Fruit fly (Drosophila melanogaster) whole organism, embryonic: ENCODE data around the gene CG31191.

Experiments used
- CG10543 ChIP-seq: fragments of 200-800 bp; sonication (Bioruptor generic); optimal IDR thresholded peaks from 3 replicates; lab custom pipeline; 2017; ENCODE audit warnings: missing biosample characterization, mild to moderate bottlenecking, missing genetic modification characterization, moderate library complexity
- CG13296 ChIP-seq: fragments of 200-800 bp; sonication (Bioruptor generic); optimal IDR thresholded peaks from 3 replicates; lab custom pipeline; 2018; ENCODE audit warnings: missing biosample characterization, mild to moderate bottlenecking, missing genetic modification characterization
- CG13894 ChIP-seq: fragments of 200-800 bp; sonication (Bioruptor generic); optimal IDR thresholded peaks from 3 replicates; lab custom pipeline; 2018; ENCODE audit warnings: missing biosample characterization, mild to moderate bottlenecking, missing genetic modification characterization, moderate library complexity
- CG14441 ChIP-seq: fragments of 200-800 bp; sonication (Bioruptor generic); IDR thresholded peaks from 2 replicates; pipeline ENCODE4 v1.3.6; 2022; ENCODE audit warnings: missing biosample characterization, missing genetic modification characterization
- CG14965 ChIP-seq: fragments of 200-800 bp; sonication (Bioruptor generic); optimal IDR thresholded peaks from 2 replicates; lab custom pipeline; 2016; ENCODE audit warnings: missing biosample characterization, missing genetic modification characterization, borderline replicate concordance
- CG15011 ChIP-seq: fragments of 200-800 bp; sonication (Bioruptor generic); optimal IDR thresholded peaks from 3 replicates; lab custom pipeline; 2018; ENCODE audit warnings: missing biosample characterization, mild to moderate bottlenecking, missing genetic modification characterization
- CG15514 ChIP-seq: fragments of 200-800 bp; sonication (Bioruptor generic); optimal IDR thresholded peaks from 3 replicates; lab custom pipeline; 2017; ENCODE audit warnings: missing biosample characterization, missing genetic modification characterization, mild to moderate bottlenecking, moderate library complexity, missing genetic modification reagents
- CG18619 ChIP-seq: fragments of 200-800 bp; sonication (Bioruptor generic); optimal IDR thresholded peaks from 3 replicates; lab custom pipeline; 2017; ENCODE audit warnings: missing biosample characterization, mild to moderate bottlenecking, missing genetic modification characterization
- CG2202 ChIP-seq: fragments of 200-800 bp; sonication (Bioruptor generic); optimal IDR thresholded peaks from 2 replicates; lab custom pipeline; 2018; ENCODE audit warnings: missing biosample characterization, mild to moderate bottlenecking, missing genetic modification characterization
- CG3281 ChIP-seq: fragments of 200-800 bp; sonication (Bioruptor generic); optimal IDR thresholded peaks from 3 replicates; lab custom pipeline; 2017; ENCODE audit warnings: missing biosample characterization, mild to moderate bottlenecking, missing genetic modification characterization
- CG34376 ChIP-seq: fragments of 200-800 bp; sonication (Bioruptor generic); optimal IDR thresholded peaks from 2 replicates; lab custom pipeline; 2018; ENCODE audit warnings: missing biosample characterization, mild to moderate bottlenecking, missing genetic modification characterization
- CG4282 ChIP-seq: fragments of 200-800 bp; sonication (Bioruptor generic); optimal IDR thresholded peaks from 2 replicates; lab custom pipeline; 2016; ENCODE audit warnings: missing biosample characterization, missing genetic modification characterization
- CG4424 ChIP-seq: fragments of 200-800 bp; sonication (Bioruptor generic); optimal IDR thresholded peaks from 3 replicates; lab custom pipeline; 2016; ENCODE audit warnings: missing biosample characterization, missing genetic modification characterization
- CG6813 ChIP-seq: fragments of 200-800 bp; sonication (Bioruptor generic); optimal IDR thresholded peaks from 2 replicates; lab custom pipeline; 2017; ENCODE audit warnings: missing biosample characterization, missing genetic modification characterization, mild to moderate bottlenecking, moderate library complexity, missing genetic modification reagents
- CG7556 ChIP-seq: fragments of 200-800 bp; sonication (Bioruptor generic); optimal IDR thresholded peaks from 2 replicates; lab custom pipeline; 2017; ENCODE audit warnings: missing biosample characterization, mild to moderate bottlenecking, missing genetic modification characterization
- CG8359 ChIP-seq: fragments of 200-800 bp; sonication (Bioruptor generic); optimal IDR thresholded peaks from 2 replicates; lab custom pipeline; 2017; ENCODE audit warnings: missing biosample characterization, mild to moderate bottlenecking, missing genetic modification characterization, borderline replicate concordance
- CG9215 ChIP-seq: fragments of 200-800 bp; sonication (Bioruptor generic); IDR thresholded peaks from 2 replicates; pipeline ENCODE4 v1.3.6; 2022; ENCODE audit warnings: missing biosample characterization, missing genetic modification characterization
- CG9797 ChIP-seq: fragments of 200-800 bp; sonication (Bioruptor generic); optimal IDR thresholded peaks from 3 replicates; lab custom pipeline; 2018; ENCODE audit warnings: missing biosample characterization, mild to moderate bottlenecking, missing genetic modification characterization
- CHES-1-like ChIP-seq: fragments of 200-800 bp; sonication (Bioruptor generic); optimal IDR thresholded peaks from 2 replicates; lab custom pipeline; 2016; ENCODE audit warnings: missing biosample characterization, missing genetic modification characterization
- Chrac-16 ChIP-seq: fragments of 200-800 bp; sonication (Bioruptor generic); optimal IDR thresholded peaks from 3 replicates; lab custom pipeline; 2016; ENCODE audit warnings: missing biosample characterization, missing genetic modification characterization
- Dfd ChIP-seq, 2 experiments: fragments of >200 bp; optimal IDR thresholded peaks; 2 replicates each; lab custom pipeline; 2017; ENCODE audit warnings: missing biosample characterization in 2 of 2, missing genetic modification characterization in 2 of 2
- Gug ChIP-seq: fragments of 200-800 bp; sonication (Bioruptor generic); IDR thresholded peaks from 4 replicates; pipeline ENCODE4 v1.3.6; 2022; ENCODE audit warnings: missing biosample characterization, missing genetic modification characterization
- HHEX ChIP-seq: fragments of 200-800 bp; sonication (Bioruptor generic); optimal IDR thresholded peaks from 3 replicates; lab custom pipeline; 2017; ENCODE audit warnings: missing biosample characterization, mild to moderate bottlenecking, missing genetic modification characterization, missing genetic modification reagents
- HmgD ChIP-seq: fragments of 200-800 bp; sonication (Bioruptor generic); optimal IDR thresholded peaks from 3 replicates; lab custom pipeline; 2016; ENCODE audit warnings: missing biosample characterization, missing genetic modification characterization
- Hr51 ChIP-seq, 2 experiments: fragments of 200-800 bp; sonication (Bioruptor generic); optimal IDR thresholded peaks; 2 replicates in 1 of 2; 3 replicates in 1 of 2; lab custom pipeline; 2016 to 2018; ENCODE audit warnings: missing biosample characterization in 2 of 2, missing genetic modification characterization in 2 of 2, mild to moderate bottlenecking in 1 of 2, moderate library complexity in 1 of 2
- Lhr ChIP-seq: fragments of 200-800 bp; sonication (Bioruptor generic); optimal IDR thresholded peaks from 3 replicates; lab custom pipeline; 2017; ENCODE audit warnings: mild to moderate bottlenecking, missing biosample characterization, missing genetic modification reagents, missing genetic modification characterization
- Mes4 ChIP-seq: fragments of 200-800 bp; sonication (Bioruptor generic); optimal IDR thresholded peaks from 2 replicates; lab custom pipeline; 2016; ENCODE audit warnings: missing biosample characterization, missing genetic modification characterization
- Oaz ChIP-seq: fragments of 200-800 bp; sonication (Bioruptor generic); IDR thresholded peaks from 2 replicates; pipeline ENCODE4 v1.3.6; 2022; ENCODE audit warnings: missing biosample characterization, missing genetic modification characterization
- Pdp1 ChIP-seq, 2 experiments: fragments of 200-800 bp; sonication (Bioruptor generic); optimal IDR thresholded peaks; 3 replicates each; lab custom pipeline; 2016; ENCODE audit warnings: missing biosample characterization in 2 of 2, missing genetic modification characterization in 2 of 2, mild to moderate bottlenecking in 1 of 2, moderate library complexity in 1 of 2
- TFAM ChIP-seq: fragments of 200-800 bp; sonication (Bioruptor generic); optimal IDR thresholded peaks from 2 replicates; lab custom pipeline; 2017; ENCODE audit warnings: missing biosample characterization, missing genetic modification characterization, inconsistent platforms
- ac ChIP-seq: fragments of 200-800 bp; sonication (Bioruptor generic); optimal IDR thresholded peaks from 3 replicates; lab custom pipeline; 2017; ENCODE audit warnings: missing biosample characterization, mild to moderate bottlenecking, missing genetic modification characterization
- caup ChIP-seq: fragments of 200-800 bp; sonication (Bioruptor generic); optimal IDR thresholded peaks from 3 replicates; lab custom pipeline; 2017; ENCODE audit warnings: missing biosample characterization, mild to moderate bottlenecking, missing genetic modification characterization, moderate library complexity; ENCODE audit not compliant: severe bottlenecking
- chif ChIP-seq, 2 experiments: fragments of 200-800 bp; sonication (Bioruptor generic); optimal IDR thresholded peaks; 3 replicates each; lab custom pipeline; 2016; ENCODE audit warnings: missing biosample characterization in 2 of 2, missing genetic modification characterization in 2 of 2
- ci ChIP-seq: fragments of 200-800 bp; sonication (Bioruptor generic); IDR thresholded peaks from 3 replicates; pipeline ENCODE4 v1.3.6; 2022; ENCODE audit warnings: missing biosample characterization, missing genetic modification characterization
- crol ChIP-seq: fragments of 200-800 bp; sonication (Bioruptor generic); IDR thresholded peaks from 2 replicates; pipeline ENCODE4 v1.3.6; 2022; ENCODE audit warnings: missing biosample characterization, missing genetic modification characterization
- dmrt11E ChIP-seq: fragments of 200-800 bp; sonication (Bioruptor generic); optimal IDR thresholded peaks from 3 replicates; lab custom pipeline; 2018; ENCODE audit warnings: missing biosample characterization, mild to moderate bottlenecking, missing genetic modification characterization, moderate library complexity
- emc ChIP-seq: fragments of 200-800 bp; sonication (Bioruptor generic); optimal IDR thresholded peaks from 2 replicates; lab custom pipeline; 2016; ENCODE audit warnings: missing biosample characterization, missing genetic modification characterization
- ewg ChIP-seq: fragments of 200-800 bp; sonication (Bioruptor generic); optimal IDR thresholded peaks from 3 replicates; lab custom pipeline; 2017; ENCODE audit warnings: mild to moderate bottlenecking, missing biosample characterization, missing genetic modification reagents, missing genetic modification characterization
- exex ChIP-seq: fragments of 200-800 bp; sonication (Bioruptor generic); optimal IDR thresholded peaks from 4 replicates; lab custom pipeline; 2018; ENCODE audit warnings: missing biosample characterization, mild to moderate bottlenecking, missing genetic modification characterization, moderate library complexity
- eyg ChIP-seq: fragments of 200-800 bp; sonication (Bioruptor generic); optimal IDR thresholded peaks from 3 replicates; lab custom pipeline; 2016; ENCODE audit warnings: missing biosample characterization, missing genetic modification characterization
- fd102C ChIP-seq: fragments of 200-800 bp; sonication (Bioruptor generic); optimal IDR thresholded peaks from 2 replicates; lab custom pipeline; 2018; ENCODE audit warnings: missing biosample characterization, mild to moderate bottlenecking, missing genetic modification characterization, moderate library complexity
- fd3F ChIP-seq: fragments of 200-800 bp; sonication (Bioruptor generic); optimal IDR thresholded peaks from 2 replicates; lab custom pipeline; 2018; ENCODE audit warnings: missing biosample characterization, mild to moderate bottlenecking, missing genetic modification characterization, moderate library complexity
- hb ChIP-seq: fragments of 200-800 bp; sonication (Bioruptor generic); IDR thresholded peaks from 3 replicates; pipeline ENCODE4 v1.3.6; 2022; ENCODE audit warnings: missing biosample characterization, missing genetic modification characterization; ENCODE audit not compliant: partially characterized antibody
- her ChIP-seq: fragments of 200-800 bp; sonication (Bioruptor generic); optimal IDR thresholded peaks from 2 replicates; lab custom pipeline; 2016; ENCODE audit warnings: missing biosample characterization, missing genetic modification characterization
- kni ChIP-seq: fragments of 200-800 bp; sonication (Bioruptor generic); optimal IDR thresholded peaks from 3 replicates; lab custom pipeline; 2017; ENCODE audit warnings: mild to moderate bottlenecking, missing biosample characterization, missing genetic modification reagents, missing genetic modification characterization
- oc ChIP-seq: fragments of 200-800 bp; sonication (Bioruptor generic); optimal IDR thresholded peaks from 2 replicates; lab custom pipeline; 2018; ENCODE audit warnings: missing biosample characterization, mild to moderate bottlenecking, missing genetic modification characterization, moderate library complexity
- sisA ChIP-seq: fragments of 200-800 bp; sonication (Bioruptor generic); IDR thresholded peaks from 2 replicates; pipeline ENCODE4 v1.3.6; 2022; ENCODE audit warnings: missing biosample characterization, missing genetic modification characterization
- tx ChIP-seq: fragments of 200-800 bp; sonication (Bioruptor generic); optimal IDR thresholded peaks from 2 replicates; lab custom pipeline; 2016; ENCODE audit warnings: missing biosample characterization, missing genetic modification characterization
- zen2 ChIP-seq: fragments of 200-800 bp; sonication (Bioruptor generic); IDR thresholded peaks from 3 replicates; pipeline ENCODE4 v1.3.6; 2022; ENCODE audit warnings: missing biosample characterization, missing genetic modification characterization; ENCODE audit not compliant: partially characterized antibody
- zfh2 ChIP-seq: fragments of 200-800 bp; sonication (Bioruptor generic); optimal IDR thresholded peaks from 2 replicates; lab custom pipeline; 2016; ENCODE audit warnings: missing biosample characterization, missing genetic modification characterization

The CG31191 gene

DNA sequence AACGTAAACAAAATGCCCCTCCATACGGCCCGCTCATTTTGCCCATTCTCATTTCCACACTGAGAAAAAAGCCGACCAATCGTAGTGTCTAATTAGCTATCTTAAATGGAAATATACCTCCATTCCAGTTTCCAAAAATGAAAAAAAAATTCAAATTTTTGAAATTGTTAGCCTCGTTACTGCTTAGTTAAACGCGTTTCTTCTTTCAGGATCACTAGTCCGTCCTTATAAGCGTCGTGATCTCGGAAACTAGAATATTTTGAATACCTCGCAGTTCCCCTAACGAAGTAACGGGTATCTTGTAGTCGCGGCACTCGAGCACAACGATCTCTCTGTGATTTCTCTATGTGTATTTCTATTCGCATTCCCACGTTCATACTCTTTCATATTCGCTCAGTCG is 44.3 kb upstream of the CG31191 start (continued):
- TF ChIP-seq Pdp1 (GFP tag; optimal IDR thresholded peaks at IDR 0.05; lab: Kevin White, UChicago) (peak; percentile 28 to 69), zfh2 (GFP tag; lab: Kevin White, UChicago) (peak; percentile 61), tx (GFP tag; lab: Kevin White, UChicago) (peak; percentile 58), CG4424 (GFP tag; lab: Kevin White, UChicago) (peak; percentile 13), kni (no peak), Chrac-16 (peak; percentile 16), CG6813 (GFP tag; lab: Kevin White, UChicago) (no peak), CG13296 (peak; percentile 69), CG15514 (peak; percentile 28), CG14441 (GFP tag; lab: Robert Waterston, UW) (peak; percentile 51), chif (GFP tag; optimal IDR thresholded peaks at IDR 0.05; lab: Kevin White, UChicago) (peak in 1 of 2 experiments; percentile 40), zen2 (GFP tag; lab: Robert Waterston, UW) (no peak), HHEX (GFP tag; lab: Kevin White, UChicago) (no peak), CG8359 (GFP tag; lab: Kevin White, UChicago) (no peak), CG15011 (GFP tag; lab: Kevin White, UChicago) (peak; percentile 34), hb (GFP tag; lab: Robert Waterston, UW) (no peak), crol (GFP tag; lab: Robert Waterston, UW) (no peak), dmrt11E (tag; lab: Kevin White, UChicago) (no peak), TFAM (GFP tag; lab: Kevin White, UChicago) (no peak), CG34376 (GFP tag; lab: Kevin White, UChicago) (no peak), Mes4 (GFP tag; lab: Kevin White, UChicago) (no peak), CG10543 (GFP tag; lab: Kevin White, UChicago) (peak; percentile 22), CG14965 (GFP tag; lab: Kevin White, UChicago) (no peak), sisA (GFP tag; lab: Robert Waterston, UW) (peak; percentile 58), CG2202 (tag; lab: Kevin White, UChicago) (no peak), CG13894 (tag; lab: Kevin White, UChicago) (no peak), CG7556 (GFP tag; lab: Kevin White, UChicago) (peak; percentile 63), CG18619 (GFP tag; lab: Kevin White, UChicago) (peak; percentile 64), oc (tag; lab: Kevin White, UChicago) (no peak), fd102C (no peak), ci (GFP tag; lab: Robert Waterston, UW) (no peak), CG9797 (GFP tag; lab: Kevin White, UChicago) (no peak), emc (GFP tag; lab: Kevin White, UChicago) (no peak), Dfd (GFP tag; optimal IDR thresholded peaks at IDR 0.05; lab: Kevin White, UChicago) (no peak), ewg (peak; percentile 23), Oaz (GFP tag; lab: Robert Waterston, UW) (no peak), CG3281 (GFP tag; lab: Kevin White, UChicago) (peak; percentile 68), CG9215 (peak; percentile 71), eyg (GFP tag; lab: Kevin White, UChicago) (no peak), her (GFP tag; lab: Kevin White, UChicago) (peak; percentile 32), Gug (GFP tag; lab: Robert Waterston, UW) (peak; percentile 45; the same call in 1 of the 4 replicates), Hr51 (GFP tag; optimal IDR thresholded peaks at IDR 0.05; lab: Kevin White, UChicago) (peak in 1 of 2 experiments; percentile 74), exex (tag; lab: Kevin White, UChicago) (no peak), CHES-1-like (GFP tag; lab: Kevin White, UChicago) (no peak), CG4282 (no peak), caup (peak; percentile 7), Lhr (GFP tag; lab: Kevin White, UChicago) (no peak), fd3F (GFP tag; lab: Kevin White, UChicago) (peak; percentile 44), HmgD (GFP tag; lab: Kevin White, UChicago) (no peak), ac (GFP tag; lab: Kevin White, UChicago) (no peak)
